Worm (Caenorhabditis elegans): Measurements from ENCODE around the gene tsp-1.

tsp-1 gene

DNA sequence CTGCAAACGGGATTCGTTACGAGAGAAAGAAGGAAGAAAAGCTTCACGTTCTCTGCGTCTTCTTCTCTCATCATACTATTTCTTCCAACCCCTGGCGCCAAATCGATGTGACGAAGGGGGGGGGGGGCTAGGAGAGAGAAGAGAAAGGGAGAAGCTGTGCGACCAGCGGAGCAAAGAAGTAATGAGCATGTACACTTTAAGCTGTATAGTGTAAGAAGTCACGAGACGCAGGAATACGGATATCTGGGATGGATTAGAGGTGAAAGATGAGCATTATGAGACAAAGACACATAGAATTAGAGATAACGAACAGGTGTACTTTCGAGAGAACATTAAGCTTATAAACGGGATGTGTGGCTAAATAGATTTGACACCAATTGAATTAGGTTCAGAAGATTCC, 37.5 kb downstream of the tsp-1 start (continued):
- TF ChIP-seq tra-1 (GFP tag; IDR thresholded peaks at IDR 0.05) (no peak), lin-39 (tag; optimal IDR thresholded peaks at IDR 0.05) (no peak), unc-39 (tag; optimal IDR thresholded peaks at IDR 0.05) (no peak), mep-1 (tag; optimal IDR thresholded peaks at IDR 0.05) (no peak), saeg-2 (GFP tag; IDR thresholded peaks at IDR 0.05) (no peak), daf-19 (GFP tag; conservative IDR thresholded peaks at IDR 0.05) (no peak), ztf-11 (tag; optimal IDR thresholded peaks at IDR 0.05) (no peak), dve-1 (tag; optimal IDR thresholded peaks at IDR 0.05; ENCODE audit: insufficient read depth) (no peak), lsy-2 (tag; optimal IDR thresholded peaks at IDR 0.05) (peak in 1 of 2 experiments; percentile 46), ctbp-1 (GFP tag; IDR thresholded peaks at IDR 0.05) (peak; percentile 28; the same call in 1 of the 2 replicates), fos-1 (tag; optimal IDR thresholded peaks at IDR 0.05) (no peak), pqm-1 (tag; optimal IDR thresholded peaks at IDR 0.05) (no peak), nhr-48 (tag; optimal IDR thresholded peaks at IDR 0.05) (no peak), ceh-62 (tag; optimal IDR thresholded peaks at IDR 0.05) (no peak), ztf-7 (tag; optimal IDR thresholded peaks at IDR 0.05) (no peak), spr-1 (tag; optimal IDR thresholded peaks at IDR 0.05) (no peak), dmd-9 (GFP tag; IDR thresholded peaks at IDR 0.05) (no peak), ceh-28 (tag; optimal IDR thresholded peaks at IDR 0.05) (peak; percentile 22), nhr-25 (tag; optimal IDR thresholded peaks at IDR 0.05; ENCODE audit: borderline replicate concordance, insufficient read depth) (no peak), rbr-2 (tag; optimal IDR thresholded peaks at IDR 0.05) (peak; percentile 63), F44E2.7 (GFP tag; IDR thresholded peaks at IDR 0.05) (no peak), nhr-10 (tag; optimal IDR thresholded peaks at IDR 0.05) (no peak), ceh-20 (GFP tag; IDR thresholded peaks at IDR 0.05) (0 out of 2 replicates have a peak, but pooled peaks have one; percentile 10), sdz-12 (GFP tag; optimal IDR thresholded peaks at IDR 0.05) (no peak), zag-1 (tag; optimal IDR thresholded peaks at IDR 0.05) (no peak), fkh-10 (GFP tag; optimal IDR thresholded peaks at IDR 0.05) (peak; percentile 45), unc-130 (GFP tag; optimal IDR thresholded peaks at IDR 0.05) (no peak), nhr-42 (GFP tag; IDR thresholded peaks at IDR 0.05) (no peak), Y105C5A.15 (GFP tag; IDR thresholded peaks at IDR 0.05) (no peak), php-3 (GFP tag; IDR thresholded peaks at IDR 0.05) (no peak), F49E8.2 (tag; optimal IDR thresholded peaks at IDR 0.05; ENCODE audit: borderline replicate concordance) (no peak), madf-5 (GFP tag; IDR thresholded peaks at IDR 0.05) (no peak), egl-43 (GFP tag; IDR thresholded peaks at IDR 0.05) (no peak), T26A8.4 (GFP tag; IDR thresholded peaks at IDR 0.05) (no peak), D1046.2 (GFP tag; IDR thresholded peaks at IDR 0.05) (no peak), tag-97 (GFP tag; IDR thresholded peaks at IDR 0.05) (no peak)

DNA sequence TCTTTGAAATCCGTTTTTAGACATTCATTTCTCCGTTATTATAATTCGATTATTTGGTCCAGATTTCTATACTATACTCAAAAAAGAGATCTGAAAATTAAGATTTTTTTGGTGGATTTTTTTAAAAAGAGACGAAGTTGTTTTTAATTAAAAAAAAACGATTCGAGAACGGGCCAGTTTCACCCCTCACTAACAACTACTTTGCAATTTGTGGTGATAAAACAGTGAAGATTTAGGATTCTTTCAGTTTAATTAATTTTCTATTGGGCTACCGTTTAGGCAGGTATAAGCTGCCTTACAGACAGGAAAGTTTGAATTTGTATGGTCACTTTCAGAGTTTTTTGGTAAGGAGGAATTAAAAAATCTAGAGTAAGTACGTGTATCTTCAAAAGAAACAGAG, 38.1 kb downstream of the tsp-1 start, which contains the start of gene unc-36:
Gene unc-36, minus strand, starts transcription at position 101 of the 400 bp plus-strand sequence.
- TF ChIP-seq cey-2 (tag; optimal IDR thresholded peaks at IDR 0.05; ENCODE audit: borderline replicate concordance, insufficient read depth) = no peak
- TF ChIP-seq hlh-30 (tag; optimal IDR thresholded peaks at IDR 0.05; ENCODE audit: insufficient read depth) = no peak
- TF ChIP-seq attf-4 (tag; optimal IDR thresholded peaks at IDR 0.05) = no peak
- TF ChIP-seq T26A8.4 (GFP tag; IDR thresholded peaks at IDR 0.05) = no peak
- no peak for TF ChIP-seq unc-62 (GFP tag; optimal IDR thresholded peaks at IDR 0.05 in 1 of 2)
- TF ChIP-seq unc-62 (tag; optimal IDR thresholded peaks at IDR 0.05) = no peak
- TF ChIP-seq ama-1 (optimal IDR thresholded peaks at IDR 0.05) = no peak
- TF ChIP-seq gei-8 (GFP tag; optimal IDR thresholded peaks at IDR 0.05) = no peak
- TF ChIP-seq T20F7.1 (GFP tag; optimal IDR thresholded peaks at IDR 0.05) = no peak
- no peak for TF ChIP-seq nhr-102 (tag; optimal IDR thresholded peaks at IDR 0.05)
- TF ChIP-seq mdt-29 (GFP tag; IDR thresholded peaks at IDR 0.05) = no peak
- no peak for TF ChIP-seq ceh-82 (tag; optimal IDR thresholded peaks at IDR 0.05)
- no peak for TF ChIP-seq ztf-7 (tag; optimal IDR thresholded peaks at IDR 0.05)
- no peak for TF ChIP-seq zag-1 (tag; optimal IDR thresholded peaks at IDR 0.05)
- no peak for TF ChIP-seq lin-13 (GFP tag; optimal IDR thresholded peaks at IDR 0.05)
- TF ChIP-seq mdl-1 (tag; optimal IDR thresholded peaks at IDR 0.05) = no peak
- no peak for TF ChIP-seq zip-2 (tag; optimal IDR thresholded peaks at IDR 0.05)
- TF ChIP-seq spr-1 (tag; optimal IDR thresholded peaks at IDR 0.05) = no peak
- TF ChIP-seq aly-2 (tag; optimal IDR thresholded peaks at IDR 0.05) = no peak
